Worm (Caenorhabditis elegans) whole organism, L3 larva: ENCODE measurements around the gene anmt-3.
A peak's percentile ranks its signal among the peaks of the same experiment; 100 is the strongest.

Source experiments
- R02D3.7 ChIP-seq: fragments of 150-350 bp; optimal IDR thresholded peaks from 2 replicates; lab custom pipeline; 2014; ENCODE audit warnings: missing biosample characterization, missing genetic modification characterization
- ZK546.5 ChIP-seq: sonication (generic microtip); optimal IDR thresholded peaks from 2 replicates; lab custom pipeline; 2017; ENCODE audit warnings: missing biosample characterization, missing genetic modification characterization
- aly-2 ChIP-seq: fragments of 150-350 bp; optimal IDR thresholded peaks from 2 replicates; lab custom pipeline; 2014; ENCODE audit warnings: missing biosample characterization, missing genetic modification characterization
- ama-1 ChIP-seq: fragments of 150-350 bp; optimal IDR thresholded peaks from 2 replicates; lab custom pipeline; 2018
- ceh-16 ChIP-seq: sonication (generic microtip); optimal IDR thresholded peaks from 2 replicates; lab custom pipeline; 2017; ENCODE audit warnings: missing biosample characterization, missing genetic modification characterization
- ceh-28 ChIP-seq: fragments of 150-350 bp; optimal IDR thresholded peaks from 2 replicates; lab custom pipeline; 2014; ENCODE audit warnings: missing biosample characterization, missing genetic modification reagents, missing genetic modification characterization
- ceh-82 ChIP-seq: fragments of 150-350 bp; optimal IDR thresholded peaks from 2 replicates; lab custom pipeline; 2014; ENCODE audit warnings: missing biosample characterization, missing genetic modification characterization
- daf-12 ChIP-seq: fragments of 150-350 bp; optimal IDR thresholded peaks from 2 replicates; lab custom pipeline; 2014; ENCODE audit warnings: missing biosample characterization, missing genetic modification reagents, missing genetic modification characterization
- egl-5 ChIP-seq: fragments of 150-350 bp; optimal IDR thresholded peaks from 2 replicates; lab custom pipeline; 2017; ENCODE audit warnings: missing biosample characterization, missing genetic modification reagents, missing genetic modification characterization, inconsistent platforms
- elt-1 ChIP-seq: fragments of 150-350 bp; optimal IDR thresholded peaks from 2 replicates; lab custom pipeline; 2014; ENCODE audit warnings: missing biosample characterization, missing genetic modification characterization
- elt-2 ChIP-seq: sonication (generic microtip); optimal IDR thresholded peaks from 2 replicates; lab custom pipeline; 2016; ENCODE audit warnings: missing genetic modification reagents, mild to moderate bottlenecking, missing genetic modification characterization, missing compliant biosample characterization
- elt-3 ChIP-seq, 3 experiments: fragments of 150-350 bp in 1 of 3; sonication (generic microtip) in 2 of 3; optimal IDR thresholded peaks; 2 replicates in 2 of 3; 4 replicates in 1 of 3; lab custom pipeline; 2014 to 2017; ENCODE audit warnings: missing biosample characterization in 3 of 3, missing genetic modification characterization in 3 of 3
- eor-1 ChIP-seq, 2 experiments: fragments of 150-350 bp; optimal IDR thresholded peaks; 2 replicates each; lab custom pipeline; 2014 to 2018; ENCODE audit warnings: missing biosample characterization in 2 of 2, missing genetic modification characterization in 2 of 2
- fkh-10 ChIP-seq: sonication (generic microtip); optimal IDR thresholded peaks from 2 replicates; lab custom pipeline; 2017; ENCODE audit warnings: missing biosample characterization, missing genetic modification reagents, missing genetic modification characterization
- hmg-11 ChIP-seq: sonication (generic microtip); optimal IDR thresholded peaks from 2 replicates; lab custom pipeline; 2016; ENCODE audit warnings: missing genetic modification characterization, missing compliant biosample characterization
- jun-1 ChIP-seq: fragments of 150-350 bp; optimal IDR thresholded peaks from 2 replicates; lab custom pipeline; 2014; ENCODE audit warnings: missing biosample characterization, missing genetic modification reagents, missing genetic modification characterization
- lin-15B ChIP-seq: fragments of 150-350 bp; optimal IDR thresholded peaks from 2 replicates; lab custom pipeline; 2014; ENCODE audit warnings: missing biosample characterization, missing genetic modification characterization
- lin-39 ChIP-seq: fragments of 150-350 bp; optimal IDR thresholded peaks from 2 replicates; lab custom pipeline; 2018; ENCODE audit warnings: missing biosample characterization, missing genetic modification reagents, missing genetic modification characterization
- lsy-12 ChIP-seq: sonication (generic microtip); optimal IDR thresholded peaks from 2 replicates; lab custom pipeline; 2016; ENCODE audit warnings: mild to moderate bottlenecking, missing genetic modification characterization, missing compliant biosample characterization
- mdl-1 ChIP-seq: fragments of 150-350 bp; optimal IDR thresholded peaks from 2 replicates; lab custom pipeline; 2014; ENCODE audit warnings: missing biosample characterization, missing genetic modification characterization
- mml-1 ChIP-seq: fragments of 150-350 bp; sonication (generic microtip); optimal IDR thresholded peaks from 3 replicates; lab custom pipeline; 2014; ENCODE audit warnings: missing biosample characterization, missing genetic modification characterization
- nfya-1 ChIP-seq: sonication (generic microtip); optimal IDR thresholded peaks from 2 replicates; lab custom pipeline; 2017; ENCODE audit warnings: missing genetic modification characterization, mild to moderate bottlenecking, missing compliant biosample characterization, antibody characterized with exemption, moderate library complexity; ENCODE audit not compliant: insufficient read depth
- nhr-11 ChIP-seq: fragments of 150-350 bp; optimal IDR thresholded peaks from 2 replicates; lab custom pipeline; 2014; ENCODE audit warnings: missing biosample characterization, missing genetic modification characterization
- nhr-12 ChIP-seq: fragments of 150-350 bp; optimal IDR thresholded peaks from 2 replicates; lab custom pipeline; 2014; ENCODE audit warnings: missing biosample characterization, missing genetic modification characterization
- nhr-23 ChIP-seq: fragments of 150-350 bp; optimal IDR thresholded peaks from 2 replicates; lab custom pipeline; 2014; ENCODE audit warnings: missing biosample characterization, missing genetic modification reagents, missing genetic modification characterization
- nhr-237 ChIP-seq: fragments of 150-350 bp; optimal IDR thresholded peaks from 2 replicates; lab custom pipeline; 2014; ENCODE audit warnings: missing biosample characterization, missing genetic modification characterization
- nhr-25 ChIP-seq: sonication (generic microtip); optimal IDR thresholded peaks from 2 replicates; lab custom pipeline; 2017; ENCODE audit warnings: missing biosample characterization, missing genetic modification characterization
- nhr-28 ChIP-seq: fragments of 150-350 bp; optimal IDR thresholded peaks from 2 replicates; lab custom pipeline; 2014; ENCODE audit warnings: missing biosample characterization, missing genetic modification characterization
- nhr-43 ChIP-seq: sonication (generic microtip); optimal IDR thresholded peaks from 2 replicates; lab custom pipeline; 2016; ENCODE audit warnings: mild to moderate bottlenecking, missing genetic modification characterization, missing compliant biosample characterization; ENCODE audit not compliant: poor library complexity, severe bottlenecking
- nhr-67 ChIP-seq: fragments of 150-350 bp; optimal IDR thresholded peaks from 2 replicates; lab custom pipeline; 2014; ENCODE audit warnings: missing biosample characterization, missing genetic modification characterization
- nhr-76 ChIP-seq: fragments of 150-350 bp; sonication (generic microtip); optimal IDR thresholded peaks from 5 replicates; lab custom pipeline; 2014; ENCODE audit warnings: missing biosample characterization, missing genetic modification characterization
- nhr-77 ChIP-seq: fragments of 150-350 bp; optimal IDR thresholded peaks from 2 replicates; lab custom pipeline; 2014; ENCODE audit warnings: missing biosample characterization, missing genetic modification characterization
- pha-4 ChIP-seq: fragments of 150-350 bp; optimal IDR thresholded peaks from 2 replicates; lab custom pipeline; 2014; ENCODE audit warnings: missing biosample characterization, missing genetic modification reagents, missing genetic modification characterization
- pqm-1 ChIP-seq: fragments of 150-350 bp; optimal IDR thresholded peaks from 2 replicates; lab custom pipeline; 2017; ENCODE audit warnings: missing biosample characterization, missing genetic modification characterization, inconsistent platforms
- snpc-4 ChIP-seq: fragments of 150-350 bp; optimal IDR thresholded peaks from 2 replicates; lab custom pipeline; 2014; ENCODE audit warnings: missing biosample characterization, missing genetic modification characterization
- tbx-2 ChIP-seq: sonication (generic microtip); optimal IDR thresholded peaks from 2 replicates; lab custom pipeline; 2016; ENCODE audit warnings: mild to moderate bottlenecking, missing genetic modification characterization, missing compliant biosample characterization
- unc-39 ChIP-seq: sonication (generic microtip); optimal IDR thresholded peaks from 4 replicates; lab custom pipeline; 2017; ENCODE audit warnings: missing biosample characterization, missing genetic modification characterization
- unc-62 ChIP-seq: fragments of 150-350 bp; sonication (generic microtip); optimal IDR thresholded peaks from 4 replicates; lab custom pipeline; 2014; ENCODE audit warnings: missing biosample characterization, missing genetic modification reagents, missing genetic modification characterization
- zag-1 ChIP-seq: fragments of 150-350 bp; optimal IDR thresholded peaks from 2 replicates; lab custom pipeline; 2014; ENCODE audit warnings: missing biosample characterization, missing genetic modification characterization
- ztf-11 ChIP-seq: fragments of 150-350 bp; optimal IDR thresholded peaks from 2 replicates; lab custom pipeline; 2014; ENCODE audit warnings: missing biosample characterization, missing genetic modification characterization
- ztf-4 ChIP-seq: fragments of 150-350 bp; optimal IDR thresholded peaks from 2 replicates; lab custom pipeline; 2014; ENCODE audit warnings: missing biosample characterization, missing genetic modification characterization

anmt-3 gene

DNA sequence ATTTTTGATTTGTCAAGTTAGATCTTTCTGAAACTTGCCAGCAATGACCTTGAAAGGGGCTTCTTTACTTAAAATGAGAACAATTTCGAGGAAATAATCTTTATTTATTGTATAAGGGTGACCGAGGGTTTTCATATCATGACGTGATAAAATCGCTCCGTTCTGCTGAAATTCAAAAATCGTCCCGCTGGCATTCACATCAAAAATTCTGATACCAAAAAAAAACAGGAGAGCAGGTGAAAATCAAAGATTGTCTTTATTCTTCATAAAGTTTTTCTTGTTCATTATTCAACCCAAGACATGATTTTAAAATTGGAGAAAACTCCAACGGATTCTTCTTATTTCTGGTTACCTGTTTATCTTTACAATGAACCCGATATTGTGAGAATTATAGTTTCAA lies 14.0 kb downstream of the anmt-3 start, which contains the start of gene sre-28:
TSS of gene sre-28 (plus strand) at position 301 of the 400 bp plus-strand sequence.
- TF ChIP-seq fkh-10 (GFP tag; lab: Kevin White, UChicago) = no peak
- no peak for TF ChIP-seq R02D3.7 (tag; lab: Kevin White, UChicago)
- TF ChIP-seq unc-39 (tag; lab: Kevin White, UChicago) = no peak
- TF ChIP-seq ceh-28 (tag; lab: Kevin White, UChicago) = no peak
- TF ChIP-seq pqm-1 (tag; lab: Kevin White, UChicago) = no peak
- TF ChIP-seq nhr-12 (tag; lab: Kevin White, UChicago) = no peak
- no peak for TF ChIP-seq zag-1
- no peak for TF ChIP-seq egl-5
- no peak for TF ChIP-seq nhr-237 (tag; lab: Kevin White, UChicago)
- no peak for TF ChIP-seq jun-1 (tag; lab: Kevin White, UChicago)
- TF ChIP-seq nhr-76 (tag; lab: Kevin White, UChicago) = no peak
- no peak for TF ChIP-seq unc-62
- no peak for TF ChIP-seq nhr-67 (tag; lab: Kevin White, UChicago)
- TF ChIP-seq ceh-82 (tag; lab: Kevin White, UChicago) = no peak
- no peak for TF ChIP-seq elt-2 (tag; lab: Kevin White, UChicago)
- no peak for TF ChIP-seq ztf-4
- TF ChIP-seq tbx-2 (tag; lab: Kevin White, UChicago) = no peak
- no peak for TF ChIP-seq lsy-12 (tag; lab: Kevin White, UChicago)
- no peak for TF ChIP-seq nhr-11

DNA sequence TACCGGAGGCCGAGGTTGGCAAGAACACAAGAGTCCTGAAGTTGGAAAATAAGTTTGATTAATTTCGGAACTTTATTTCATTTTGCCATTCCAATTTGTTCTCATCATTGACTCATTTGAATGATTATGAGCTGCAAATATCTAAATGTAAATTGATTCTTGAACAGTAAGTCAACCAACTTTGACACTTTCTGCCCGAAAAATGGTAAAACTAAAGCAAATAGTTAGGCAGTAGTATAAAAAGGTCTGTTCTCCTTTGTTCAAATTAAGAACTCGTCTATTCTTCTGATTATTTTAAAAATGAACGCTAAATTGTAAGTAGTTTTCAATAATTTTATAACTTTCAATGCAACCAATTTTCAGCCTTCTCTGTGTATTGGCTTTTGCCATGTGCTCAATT lies 15.1 kb downstream of the anmt-3 start, which contains the start of gene fipr-12:
TSS of gene fipr-12 (plus strand) at position 301 of the 400 bp plus-strand sequence.
- TF ChIP-seq egl-5 = no peak
- TF ChIP-seq nhr-43 (tag; lab: Kevin White, UChicago) = no peak
- TF ChIP-seq ZK546.5 (tag; lab: Kevin White, UChicago) = no peak

DNA sequence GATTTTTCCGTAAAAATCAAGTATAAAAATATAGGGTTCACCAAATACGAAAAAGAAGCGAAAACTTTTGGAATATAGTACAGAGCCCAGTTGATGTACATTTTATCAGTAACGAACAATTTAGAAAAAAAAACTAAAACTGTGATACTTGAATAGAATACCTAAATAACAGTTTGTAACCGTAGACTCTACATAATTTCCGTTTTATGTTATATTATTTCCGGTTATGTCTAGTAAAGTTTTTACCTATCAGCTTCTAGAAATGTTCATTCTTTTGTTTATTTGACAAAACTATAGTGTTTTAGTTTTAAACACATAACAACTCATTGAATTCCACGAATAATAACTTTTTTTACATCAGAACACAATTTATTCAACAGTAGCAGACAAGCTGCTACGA lies 20.7 kb downstream of the anmt-3 start, which contains the start of gene srj-33:
TSS of gene srj-33 (minus strand) at position 101 of the 400 bp plus-strand sequence.
- TF ChIP-seq mdl-1 (no peak), jun-1 (tag; lab: Kevin White, UChicago) (no peak), elt-1 (tag; lab: Kevin White, UChicago) (no peak), ztf-4 (no peak), mml-1 (tag; lab: Kevin White, UChicago) (no peak), nhr-77 (tag; lab: Kevin White, UChicago) (no peak), nhr-25 (no peak)

ce11 chrV:9930612-9931065 lies 27.5 kb downstream of the anmt-3 start, which contains the start of the genes rmh-2 and suds-3:
Gene rmh-2 (minus strand): TSS chrV:9930775.
Gene suds-3 (plus strand): TSS chrV:9931015.
- TF ChIP-seq ceh-82 (tag; lab: Kevin White, UChicago) (no peak), jun-1 (tag; lab: Kevin White, UChicago) (no peak), ceh-16 (tag; lab: Kevin White, UChicago) (no peak), lsy-12 (tag; lab: Kevin White, UChicago) (no peak), eor-1 (tag; optimal IDR thresholded peaks at IDR 0.05; lab: Kevin White, UChicago) (no peak), hmg-11 (tag; lab: Kevin White, UChicago) (no peak), unc-39 (tag; lab: Kevin White, UChicago) (no peak), pqm-1 (tag; lab: Kevin White, UChicago) (no peak), ama-1 (lab: Kevin White, UChicago) (no peak), snpc-4 (tag; lab: Kevin White, UChicago) (no peak), nfya-1 (tag; lab: Kevin White, UChicago) (peak; percentile 78), aly-2 (no peak), lin-39 (tag; lab: Kevin White, UChicago) (peak; percentile 1), nhr-76 (tag; lab: Kevin White, UChicago) (no peak), daf-12 (tag; lab: Kevin White, UChicago) (no peak), ZK546.5 (tag; lab: Kevin White, UChicago) (no peak), ceh-28 (tag; lab: Kevin White, UChicago) (no peak), nhr-25 (no peak), ztf-11 (tag; lab: Kevin White, UChicago) (no peak), nhr-23 (tag; lab: Kevin White, UChicago) (no peak), zag-1 (no peak), fkh-10 (GFP tag; lab: Kevin White, UChicago) (no peak), R02D3.7 (tag; lab: Kevin White, UChicago) (peak; percentile 92), nhr-12 (tag; lab: Kevin White, UChicago) (no peak), nhr-77 (tag; lab: Kevin White, UChicago) (no peak), mml-1 (tag; lab: Kevin White, UChicago) (no peak), lin-15B (tag; lab: Kevin White, UChicago) (peak; percentile 71), nhr-11 (no peak), elt-2 (tag; lab: Kevin White, UChicago) (peak; percentile 18), pha-4 (tag; lab: Kevin White, UChicago) (peak; percentile 51), tbx-2 (tag; lab: Kevin White, UChicago) (no peak), nhr-28 (tag; lab: Kevin White, UChicago) (no peak), nhr-43 (tag; lab: Kevin White, UChicago) (no peak), unc-62 (no peak), ztf-4 (no peak), elt-3 (tag; optimal IDR thresholded peaks at IDR 0.05; lab: Kevin White, UChicago) (no peak)
